Worm (Caenorhabditis elegans) whole organism, early embryonic: Measurements from ENCODE around the gene T24D5.1.

Source experiments
- B0310.2 ChIP-seq: sonication (generic microtip); optimal IDR thresholded peaks from 2 replicates; lab custom pipeline; 2016; ENCODE audit warnings: mild to moderate bottlenecking, missing genetic modification characterization, missing compliant biosample characterization
- F13C5.2 ChIP-seq: sonication (generic microtip); optimal IDR thresholded peaks from 2 replicates; lab custom pipeline; 2017; ENCODE audit warnings: mild to moderate bottlenecking, missing genetic modification characterization, inconsistent platforms, missing compliant biosample characterization
- ama-1 ChIP-seq: fragments of 150-350 bp; optimal IDR thresholded peaks from 2 replicates; lab custom pipeline; 2014
- ceh-13 ChIP-seq: fragments of 200-800 bp; sonication (Bioruptor generic); optimal IDR thresholded peaks from 2 replicates; lab custom pipeline; 2018; ENCODE audit warnings: mild to moderate bottlenecking, missing genetic modification characterization, missing compliant biosample characterization
- flt-1 ChIP-seq: fragments of 200-800 bp; sonication (Bioruptor generic); IDR thresholded peaks from 2 replicates; pipeline ENCODE4 v1.3.6; 2022; ENCODE audit warnings: missing genetic modification characterization, missing compliant biosample characterization
- hmbx-1 ChIP-seq: sonication (generic microtip); optimal IDR thresholded peaks from 2 replicates; lab custom pipeline; 2016; ENCODE audit warnings: mild to moderate bottlenecking, missing genetic modification characterization, missing compliant biosample characterization
- hnd-1 ChIP-seq: sonication (generic microtip); optimal IDR thresholded peaks from 2 replicates; lab custom pipeline; 2016; ENCODE audit warnings: missing genetic modification characterization, missing compliant biosample characterization
- scrt-1 ChIP-seq: fragments of 200-800 bp; sonication (Bioruptor generic); IDR thresholded peaks from 2 replicates; pipeline ENCODE4 v1.3.6; 2022; ENCODE audit warnings: missing genetic modification characterization, missing compliant biosample characterization
- sea-1 ChIP-seq: fragments of 200-800 bp; sonication (Bioruptor generic); conservative IDR thresholded peaks from 2 replicates; pipeline ENCODE4 v1.3.6; 2022; ENCODE audit warnings: missing genetic modification characterization, missing compliant biosample characterization
- tbx-11 ChIP-seq: fragments of 200-800 bp; sonication (Bioruptor generic); IDR thresholded peaks from 2 replicates; pipeline ENCODE4 v1.3.6; 2022; ENCODE audit warnings: missing genetic modification characterization, missing compliant biosample characterization
- tbx-37 ChIP-seq: fragments of 200-800 bp; sonication (Bioruptor generic); conservative IDR thresholded peaks from 2 replicates; pipeline ENCODE4 v1.3.6; 2022; ENCODE audit warnings: missing genetic modification reagents, missing genetic modification characterization, missing compliant biosample characterization
- tra-4 ChIP-seq: sonication (generic microtip); optimal IDR thresholded peaks from 2 replicates; lab custom pipeline; 2017; ENCODE audit warnings: missing genetic modification characterization, missing compliant biosample characterization

- TF ChIP-seq hnd-1 (tag; lab: Kevin White, UChicago) (no peak), ama-1 (no peak), B0310.2 (tag; lab: Kevin White, UChicago) (no peak), hmbx-1 (tag; lab: Kevin White, UChicago) (no peak), F13C5.2 (tag; lab: Kevin White, UChicago) (no peak), flt-1 (GFP tag; lab: Robert Waterston, UW) (no peak), tra-4 (tag; lab: Kevin White, UChicago) (no peak), ceh-13 (GFP tag; lab: Kevin White, UChicago) (no peak), scrt-1 (GFP tag; lab: Robert Waterston, UW) (no peak), tbx-37 (GFP tag; lab: Robert Waterston, UW) (no peak), sea-1 (GFP tag; lab: Robert Waterston, UW) (no peak), tbx-11 (GFP tag; lab: Robert Waterston, UW) (no peak)
Observed at ce11 chrX:12551633-12552032, 22.9 kb upstream of the T24D5.1 start, which contains the start of gene npr-4.
